Worm (Caenorhabditis elegans) whole organism, L1 larva: ENCODE measurements around the gene pcn-1.

ENCODE experiments used
- Y116A8C.19 ChIP-seq: sonication (generic microtip); optimal IDR thresholded peaks from 2 replicates; lab custom pipeline; 2016; ENCODE audit warnings: missing compliant biosample characterization, missing genetic modification characterization, borderline replicate concordance
- aha-1 ChIP-seq: fragments of 150-350 bp; optimal IDR thresholded peaks from 2 replicates; lab custom pipeline; 2014; ENCODE audit warnings: missing biosample characterization, missing genetic modification characterization
- aly-2 ChIP-seq: fragments of 150-350 bp; optimal IDR thresholded peaks from 2 replicates; lab custom pipeline; 2014; ENCODE audit warnings: missing biosample characterization, missing genetic modification characterization
- blmp-1 ChIP-seq: fragments of 150-350 bp; optimal IDR thresholded peaks from 2 replicates; lab custom pipeline; 2014; ENCODE audit warnings: missing biosample characterization, missing genetic modification characterization
- ceh-8 ChIP-seq: fragments of 200-800 bp; sonication (Bioruptor generic); optimal IDR thresholded peaks from 2 replicates; lab custom pipeline; 2018; ENCODE audit warnings: mild to moderate bottlenecking, missing genetic modification characterization, moderate library complexity, missing compliant biosample characterization
- ceh-82 ChIP-seq, 3 experiments: fragments of 150-350 bp in 1 of 3; sonication (generic microtip) in 2 of 3; optimal IDR thresholded peaks; 2 replicates each; lab custom pipeline; 2014 to 2017; ENCODE audit warnings: missing biosample characterization in 3 of 3, missing genetic modification characterization in 3 of 3
- ceh-88 ChIP-seq: fragments of 200-800 bp; sonication (Bioruptor generic); IDR thresholded peaks from 2 replicates; pipeline ENCODE4 v1.3.6; 2022; ENCODE audit warnings: missing genetic modification characterization, missing compliant biosample characterization
- ceh-90 ChIP-seq: sonication (generic microtip); optimal IDR thresholded peaks from 2 replicates; lab custom pipeline; 2016; ENCODE audit warnings: missing genetic modification characterization, missing compliant biosample characterization
- dpl-1 ChIP-seq, 3 experiments: fragments of 150-350 bp in 2 of 3; sonication (generic microtip) in 1 of 3; optimal IDR thresholded peaks; 2 replicates each; lab custom pipeline; 2014 to 2017; ENCODE audit warnings: missing biosample characterization in 3 of 3, missing genetic modification characterization in 3 of 3, missing genetic modification reagents in 3 of 3
- dsc-1 ChIP-seq: sonication (generic microtip); optimal IDR thresholded peaks from 2 replicates; lab custom pipeline; 2016; ENCODE audit warnings: mild to moderate bottlenecking, missing genetic modification characterization, missing compliant biosample characterization
- efl-1 ChIP-seq, 4 experiments: fragments of 150-350 bp; optimal IDR thresholded peaks in 3 of 4; peaks in 1 of 4; 1 replicate in 1 of 4; 2 replicates in 3 of 4; lab custom pipeline; 2014; ENCODE audit warnings: missing biosample characterization in 2 of 4, missing genetic modification characterization in 2 of 4, missing genetic modification reagents in 2 of 4
- egl-27 ChIP-seq, 2 experiments: fragments of 150-350 bp in 1 of 2; sonication (generic microtip); optimal IDR thresholded peaks; 3 replicates each; lab custom pipeline; 2017 to 2018; ENCODE audit warnings: missing biosample characterization in 2 of 2, missing genetic modification characterization in 2 of 2, missing genetic modification reagents in 2 of 2
- elt-2 ChIP-seq: sonication (generic microtip); optimal IDR thresholded peaks from 2 replicates; lab custom pipeline; 2016; ENCODE audit warnings: missing genetic modification characterization, mild to moderate bottlenecking, inconsistent platforms, missing compliant biosample characterization, missing genetic modification reagents
- elt-3 ChIP-seq, 6 experiments: fragments of 150-350 bp in 1 of 6; sonication (generic microtip); optimal IDR thresholded peaks; 2 replicates each; lab custom pipeline; 2017 to 2018; ENCODE audit warnings: missing biosample characterization in 6 of 6, missing genetic modification characterization in 6 of 6, inconsistent platforms in 1 of 6
- fos-1 ChIP-seq: fragments of 150-350 bp; optimal IDR thresholded peaks from 2 replicates; lab custom pipeline; 2014; ENCODE audit warnings: missing biosample characterization, missing genetic modification characterization
- grh-1 ChIP-seq: fragments of 200-800 bp; sonication (Bioruptor generic); IDR thresholded peaks from 2 replicates; pipeline ENCODE4 v1.3.6; 2022; ENCODE audit warnings: missing genetic modification reagents, missing genetic modification characterization, missing compliant biosample characterization
- lin-13 ChIP-seq: fragments of 150-350 bp; optimal IDR thresholded peaks from 2 replicates; lab custom pipeline; 2014; ENCODE audit warnings: missing biosample characterization, missing genetic modification reagents, missing genetic modification characterization
- lin-14 ChIP-seq: fragments of 200-800 bp; sonication (Bioruptor generic); optimal IDR thresholded peaks from 2 replicates; lab custom pipeline; 2018; ENCODE audit warnings: mild to moderate bottlenecking, missing genetic modification characterization, moderate library complexity, missing compliant biosample characterization
- lin-15B ChIP-seq: fragments of 150-350 bp; sonication (generic microtip); optimal IDR thresholded peaks from 3 replicates; lab custom pipeline; 2014; ENCODE audit warnings: missing biosample characterization, missing genetic modification characterization
- lin-35 ChIP-seq, 2 experiments: fragments of 150-350 bp; optimal IDR thresholded peaks; 2 replicates each; lab custom pipeline; 2014; ENCODE audit warnings: missing biosample characterization in 2 of 2, missing genetic modification characterization in 2 of 2, missing genetic modification reagents in 2 of 2
- lin-39 ChIP-seq: fragments of 150-350 bp; optimal IDR thresholded peaks from 2 replicates; lab custom pipeline; 2014; ENCODE audit warnings: missing biosample characterization, missing genetic modification reagents, missing genetic modification characterization
- lsy-2 ChIP-seq, 2 experiments: fragments of 150-350 bp; optimal IDR thresholded peaks; 2 replicates each; lab custom pipeline; 2014; ENCODE audit warnings: missing biosample characterization in 2 of 2, missing genetic modification characterization in 2 of 2
- mdl-1 ChIP-seq, 2 experiments: fragments of 150-350 bp; optimal IDR thresholded peaks; 2 replicates each; lab custom pipeline; 2014 to 2017; ENCODE audit warnings: missing biosample characterization in 2 of 2, missing genetic modification characterization in 2 of 2, inconsistent platforms in 1 of 2
- nhr-19 ChIP-seq: fragments of 200-800 bp; sonication (Bioruptor generic); conservative IDR thresholded peaks from 2 replicates; pipeline ENCODE4 v1.3.6; 2022; ENCODE audit warnings: missing genetic modification characterization, missing compliant biosample characterization
- nhr-20 ChIP-seq: sonication (generic microtip); optimal IDR thresholded peaks from 2 replicates; lab custom pipeline; 2016; ENCODE audit warnings: mild to moderate bottlenecking, missing genetic modification characterization, missing compliant biosample characterization
- nhr-47 ChIP-seq: sonication (generic microtip); optimal IDR thresholded peaks from 2 replicates; lab custom pipeline; 2016; ENCODE audit warnings: mild to moderate bottlenecking, missing genetic modification characterization, moderate library complexity, missing compliant biosample characterization
- nhr-71 ChIP-seq: sonication (generic microtip); optimal IDR thresholded peaks from 2 replicates; lab custom pipeline; 2016; ENCODE audit warnings: mild to moderate bottlenecking, missing genetic modification characterization, moderate library complexity, missing compliant biosample characterization
- nhr-85 ChIP-seq: sonication (generic microtip); peaks from one replicate; lab custom pipeline; 2016; ENCODE audit warnings: missing genetic modification characterization, inconsistent platforms, missing compliant biosample characterization
- nhr-90 ChIP-seq: sonication (generic microtip); optimal IDR thresholded peaks from 2 replicates; lab custom pipeline; 2016; ENCODE audit warnings: mild to moderate bottlenecking, missing genetic modification characterization, missing compliant biosample characterization; ENCODE audit not compliant: poor library complexity
- pag-3 ChIP-seq: sonication (generic microtip); optimal IDR thresholded peaks from 2 replicates; lab custom pipeline; 2017; ENCODE audit warnings: missing genetic modification characterization, mild to moderate bottlenecking, missing compliant biosample characterization, antibody characterized with exemption, borderline replicate concordance; ENCODE audit not compliant: insufficient read depth
- rnt-1 ChIP-seq: sonication (generic microtip); optimal IDR thresholded peaks from 2 replicates; lab custom pipeline; 2016; ENCODE audit warnings: mild to moderate bottlenecking, missing genetic modification characterization, moderate library complexity, missing compliant biosample characterization
- snu-23 ChIP-seq: sonication (generic microtip); optimal IDR thresholded peaks from 2 replicates; lab custom pipeline; 2016; ENCODE audit warnings: missing genetic modification characterization, missing compliant biosample characterization
- swsn-7 ChIP-seq: sonication (generic microtip); optimal IDR thresholded peaks from 2 replicates; lab custom pipeline; 2016; ENCODE audit warnings: missing genetic modification characterization, missing compliant biosample characterization
- tlp-1 ChIP-seq: fragments of 150-350 bp; optimal IDR thresholded peaks from 2 replicates; lab custom pipeline; 2014; ENCODE audit warnings: missing biosample characterization, missing genetic modification characterization
- vab-15 ChIP-seq: sonication (generic microtip); optimal IDR thresholded peaks from 2 replicates; lab custom pipeline; 2017; ENCODE audit warnings: missing genotype, mild to moderate bottlenecking, missing genetic modification characterization, missing compliant biosample characterization
- zag-1 ChIP-seq: fragments of 150-350 bp; optimal IDR thresholded peaks from 2 replicates; lab custom pipeline; 2014; ENCODE audit warnings: missing biosample characterization, missing genetic modification characterization

Gene pcn-1

DNA sequence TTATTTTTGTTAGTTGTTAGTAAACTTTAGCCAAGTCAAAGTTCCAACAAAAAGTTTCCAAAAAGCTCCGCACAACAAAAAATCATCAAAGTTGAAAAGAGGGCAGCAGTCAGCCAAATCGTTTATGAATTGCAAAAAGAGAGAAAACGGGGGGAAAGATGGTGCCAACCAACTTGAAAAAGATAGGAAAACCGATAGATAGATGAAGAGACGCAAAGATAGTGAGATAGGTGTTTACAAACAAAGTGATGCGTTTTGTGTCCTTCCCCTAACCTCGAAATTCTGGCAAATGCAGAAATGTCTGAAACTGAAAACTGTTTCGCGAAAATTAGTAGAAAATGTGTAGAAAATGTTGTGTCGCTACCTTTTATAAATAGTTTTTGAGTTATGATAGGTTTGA, 15.8 kb downstream of the pcn-1 start (continued):
- TF ChIP-seq lin-14 (peak; percentile 60), Y116A8C.19 (tag; lab: Kevin White, UChicago) (no peak), nhr-19 (no peak), aly-2 (no peak), ceh-88 (no peak), elt-2 (tag; lab: Kevin White, UChicago) (no peak), nhr-90 (tag; lab: Kevin White, UChicago) (no peak), ceh-8 (GFP tag; lab: Kevin White, UChicago) (no peak), swsn-7 (no peak), tlp-1 (tag; lab: Kevin White, UChicago) (no peak), vab-15 (no peak)

DNA sequence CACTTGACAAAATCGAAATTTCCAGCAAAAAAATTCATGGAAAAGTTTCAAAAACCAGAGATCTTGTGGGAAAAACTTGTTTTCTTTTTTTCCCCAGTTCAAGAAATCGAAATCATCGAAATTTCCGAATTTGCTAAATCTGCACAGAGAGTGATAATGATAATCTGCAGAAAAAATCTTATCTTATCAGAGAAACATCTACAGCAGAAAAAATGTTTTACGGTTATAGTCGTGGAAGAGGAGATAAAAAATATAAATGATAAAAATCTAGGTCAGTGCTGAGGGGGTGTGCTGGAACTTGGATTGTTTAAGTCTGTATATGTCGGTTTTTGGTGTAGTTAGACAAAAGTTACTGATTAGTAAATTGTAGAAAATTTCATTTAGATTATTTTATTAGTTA, 16.9 kb downstream of the pcn-1 start:
- TF ChIP-seq aha-1 (no peak), elt-2 (tag; lab: Kevin White, UChicago) (peak; percentile 58), blmp-1 (tag; lab: Kevin White, UChicago) (peak; percentile 38), elt-3 (tag; optimal IDR thresholded peaks at IDR 0.05; lab: Kevin White, UChicago) (peak in 2 of 6 experiments; percentile 22 to 65), tlp-1 (tag; lab: Kevin White, UChicago) (no peak)

DNA sequence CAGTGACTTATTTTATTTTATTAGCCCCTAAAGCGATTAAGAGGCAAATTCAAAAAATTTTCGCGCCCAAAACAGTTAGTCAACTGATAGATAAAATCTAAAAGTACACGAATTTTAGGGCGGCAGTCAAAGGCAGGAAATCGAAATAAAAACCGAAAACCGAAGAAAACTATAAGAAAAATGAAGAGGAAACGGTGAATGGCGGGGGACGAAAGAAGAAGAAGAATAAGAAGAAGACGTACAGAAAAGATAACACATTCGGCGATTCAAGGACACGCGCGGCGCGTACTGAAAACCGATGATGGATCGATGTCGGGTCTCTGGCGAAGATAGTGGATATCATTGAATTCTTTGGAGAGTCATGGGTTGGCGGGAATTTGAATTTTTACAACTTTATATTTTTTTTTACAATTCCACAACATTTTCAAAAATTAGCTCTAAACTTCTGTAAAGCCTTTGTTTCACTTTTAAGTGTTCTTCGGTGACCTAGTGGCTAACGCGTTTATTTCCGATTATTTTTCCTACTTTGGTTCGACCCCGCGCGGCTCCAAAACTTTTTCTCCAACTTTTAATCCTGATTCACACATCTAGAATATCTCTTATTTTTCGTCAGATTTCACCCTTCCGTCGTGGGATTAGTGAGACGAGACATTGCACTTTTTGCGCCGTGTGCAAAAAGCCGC, 18.2 kb downstream of the pcn-1 start:
- TF ChIP-seq fos-1 (tag; lab: Kevin White, UChicago) (no peak), nhr-71 (tag; lab: Kevin White, UChicago) (peak; percentile 71), lin-15B (tag; lab: Kevin White, UChicago) (peak; percentile 61), elt-3 (tag; optimal IDR thresholded peaks at IDR 0.05; lab: Kevin White, UChicago) (peak in 5 of 6 experiments; percentile 53 to 95 (median 73)), grh-1 (GFP tag; lab: Robert Waterston, UW) (peak; percentile 38; the same call in 1 of the 2 replicates), lin-35 (GFP tag; optimal IDR thresholded peaks at IDR 0.05; lab: Kevin White, UChicago) (peak; percentile 72 to 85), dpl-1 (GFP tag; optimal IDR thresholded peaks at IDR 0.05; lab: Kevin White, UChicago) (peak; percentile 69 to 80 (median 75)), rnt-1 (peak; percentile 35), blmp-1 (tag; lab: Kevin White, UChicago) (peak; percentile 92), nhr-19 (peak; percentile 29; the same call in 1 of the 2 replicates), lin-39 (tag; lab: Kevin White, UChicago) (no peak), dsc-1 (no peak), nhr-47 (tag; lab: Kevin White, UChicago) (peak; percentile 6), ceh-88 (no peak), pag-3 (tag; lab: Kevin White, UChicago) (peak; percentile 59), nhr-90 (tag; lab: Kevin White, UChicago) (peak; percentile 68), zag-1 (no peak), aly-2 (no peak), egl-27 (tag; optimal IDR thresholded peaks at IDR 0.05; lab: Kevin White, UChicago) (no peak), mdl-1 (tag; optimal IDR thresholded peaks at IDR 0.05; lab: Kevin White, UChicago) (peak in 1 of 2 experiments; percentile 43), ceh-82 (tag; optimal IDR thresholded peaks at IDR 0.05; lab: Kevin White, UChicago) (peak in 1 of 3 experiments; percentile 6), snu-23 (GFP tag; lab: Kevin White, UChicago) (peak; percentile 76), nhr-20 (tag; lab: Kevin White, UChicago) (peak; percentile 70), nhr-85 (tag; lab: Kevin White, UChicago) (peak; percentile 96), ceh-90 (tag; lab: Kevin White, UChicago) (no peak), efl-1 (optimal IDR thresholded peaks at IDR 0.05; lab: Kevin White, UChicago) (peak in 1 of 2 experiments; percentile 77), efl-1 (GFP tag; optimal IDR thresholded peaks at IDR 0.05 in 1 of 2; lab: Kevin White, UChicago) (peak; percentile 74 to 98), lin-13 (GFP tag; lab: Kevin White, UChicago) (peak; percentile 72), lsy-2 (tag; optimal IDR thresholded peaks at IDR 0.05; lab: Kevin White, UChicago) (peak in 1 of 2 experiments; percentile 49), lin-14 (peak; percentile 81)
- TF ChIP-seq, all 84 proteins: peak for 21
